Worm (Caenorhabditis elegans) whole organism, L3 larva: ENCODE data around the gene try-1.
"Not testable (repeated sequence)": the region's sequence is repeated elsewhere in the genome, so short reads cannot be mapped to it uniquely, and the experiment has no call there.

ENCODE experiments used
- R02D3.7 ChIP-seq: fragments of 150-350 bp; optimal IDR thresholded peaks from 2 replicates; lab custom pipeline; 2014; ENCODE audit warnings: missing biosample characterization, missing genetic modification characterization
- ama-1 ChIP-seq: fragments of 150-350 bp; optimal IDR thresholded peaks from 2 replicates; lab custom pipeline; 2018
- ceh-28 ChIP-seq: fragments of 150-350 bp; optimal IDR thresholded peaks from 2 replicates; lab custom pipeline; 2014; ENCODE audit warnings: missing biosample characterization, missing genetic modification reagents, missing genetic modification characterization
- ceh-82 ChIP-seq: fragments of 150-350 bp; optimal IDR thresholded peaks from 2 replicates; lab custom pipeline; 2014; ENCODE audit warnings: missing biosample characterization, missing genetic modification characterization
- daf-12 ChIP-seq: fragments of 150-350 bp; optimal IDR thresholded peaks from 2 replicates; lab custom pipeline; 2014; ENCODE audit warnings: missing biosample characterization, missing genetic modification reagents, missing genetic modification characterization
- elt-2 ChIP-seq: sonication (generic microtip); optimal IDR thresholded peaks from 2 replicates; lab custom pipeline; 2016; ENCODE audit warnings: missing genetic modification reagents, mild to moderate bottlenecking, missing genetic modification characterization, missing compliant biosample characterization
- fkh-2 ChIP-seq: fragments of 150-350 bp; optimal IDR thresholded peaks from 2 replicates; lab custom pipeline; 2014; ENCODE audit warnings: missing biosample characterization, missing genetic modification reagents, missing genetic modification characterization
- fos-1 ChIP-seq: fragments of 150-350 bp; optimal IDR thresholded peaks from 2 replicates; lab custom pipeline; 2014; ENCODE audit warnings: missing biosample characterization, missing genetic modification characterization
- hmg-11 ChIP-seq: sonication (generic microtip); optimal IDR thresholded peaks from 2 replicates; lab custom pipeline; 2016; ENCODE audit warnings: missing genetic modification characterization, missing compliant biosample characterization
- jun-1 ChIP-seq: fragments of 150-350 bp; optimal IDR thresholded peaks from 2 replicates; lab custom pipeline; 2014; ENCODE audit warnings: missing biosample characterization, missing genetic modification reagents, missing genetic modification characterization
- lin-15B ChIP-seq: fragments of 150-350 bp; optimal IDR thresholded peaks from 2 replicates; lab custom pipeline; 2014; ENCODE audit warnings: missing biosample characterization, missing genetic modification characterization
- lin-39 ChIP-seq: fragments of 150-350 bp; optimal IDR thresholded peaks from 2 replicates; lab custom pipeline; 2018; ENCODE audit warnings: missing biosample characterization, missing genetic modification reagents, missing genetic modification characterization
- nfya-1 ChIP-seq: sonication (generic microtip); optimal IDR thresholded peaks from 2 replicates; lab custom pipeline; 2017; ENCODE audit warnings: missing genetic modification characterization, mild to moderate bottlenecking, missing compliant biosample characterization, antibody characterized with exemption, moderate library complexity; ENCODE audit not compliant: insufficient read depth
- nhr-12 ChIP-seq: fragments of 150-350 bp; optimal IDR thresholded peaks from 2 replicates; lab custom pipeline; 2014; ENCODE audit warnings: missing biosample characterization, missing genetic modification characterization
- nhr-237 ChIP-seq: fragments of 150-350 bp; optimal IDR thresholded peaks from 2 replicates; lab custom pipeline; 2014; ENCODE audit warnings: missing biosample characterization, missing genetic modification characterization
- nhr-25 ChIP-seq: sonication (generic microtip); optimal IDR thresholded peaks from 2 replicates; lab custom pipeline; 2017; ENCODE audit warnings: missing biosample characterization, missing genetic modification characterization
- nhr-28 ChIP-seq: fragments of 150-350 bp; optimal IDR thresholded peaks from 2 replicates; lab custom pipeline; 2014; ENCODE audit warnings: missing biosample characterization, missing genetic modification characterization
- nhr-76 ChIP-seq: fragments of 150-350 bp; sonication (generic microtip); optimal IDR thresholded peaks from 5 replicates; lab custom pipeline; 2014; ENCODE audit warnings: missing biosample characterization, missing genetic modification characterization
- pha-4 ChIP-seq: fragments of 150-350 bp; optimal IDR thresholded peaks from 2 replicates; lab custom pipeline; 2014; ENCODE audit warnings: missing biosample characterization, missing genetic modification reagents, missing genetic modification characterization
- pqm-1 ChIP-seq: fragments of 150-350 bp; optimal IDR thresholded peaks from 2 replicates; lab custom pipeline; 2017; ENCODE audit warnings: missing biosample characterization, missing genetic modification characterization, inconsistent platforms
- tbx-2 ChIP-seq: sonication (generic microtip); optimal IDR thresholded peaks from 2 replicates; lab custom pipeline; 2016; ENCODE audit warnings: mild to moderate bottlenecking, missing genetic modification characterization, missing compliant biosample characterization
- unc-39 ChIP-seq: sonication (generic microtip); optimal IDR thresholded peaks from 4 replicates; lab custom pipeline; 2017; ENCODE audit warnings: missing biosample characterization, missing genetic modification characterization
- unc-62 ChIP-seq: fragments of 150-350 bp; sonication (generic microtip); optimal IDR thresholded peaks from 4 replicates; lab custom pipeline; 2014; ENCODE audit warnings: missing biosample characterization, missing genetic modification reagents, missing genetic modification characterization
- zag-1 ChIP-seq: fragments of 150-350 bp; optimal IDR thresholded peaks from 2 replicates; lab custom pipeline; 2014; ENCODE audit warnings: missing biosample characterization, missing genetic modification characterization

Gene try-1

ce11 chrII:4903696-4904095, 45.6 kb downstream of the try-1 start, which contains the start of gene sgt-1:
Gene sgt-1, minus strand, starts transcription at chrII:4903796.
- TF ChIP-seq nhr-237, fkh-2, lin-39 (tag; lab: Kevin White, UChicago): not testable (repeated sequence)

- TF ChIP-seq ceh-82 (tag; lab: Kevin White, UChicago) = no peak
- TF ChIP-seq unc-39 (tag; lab: Kevin White, UChicago) = no peak
- TF ChIP-seq nhr-28 (tag; lab: Kevin White, UChicago) = no peak
- peak; percentile 64 for TF ChIP-seq elt-2 (tag; lab: Kevin White, UChicago)
- TF ChIP-seq fos-1 = no peak
- TF ChIP-seq ceh-28 (tag; lab: Kevin White, UChicago) = peak; percentile 52
- no peak for TF ChIP-seq unc-62 (GFP tag; lab: Kevin White, UChicago)
- TF ChIP-seq ama-1 = peak; percentile 85
- no peak for TF ChIP-seq pqm-1 (tag; lab: Kevin White, UChicago)
- TF ChIP-seq R02D3.7 = no peak
- TF ChIP-seq hmg-11 (tag; lab: Kevin White, UChicago) = no peak
- TF ChIP-seq nfya-1 (tag; lab: Kevin White, UChicago) = peak; percentile 60
- TF ChIP-seq lin-15B (tag; lab: Kevin White, UChicago) = peak; percentile 33
- no peak for TF ChIP-seq jun-1 (tag; lab: Kevin White, UChicago)
- no peak for TF ChIP-seq nhr-12 (tag; lab: Kevin White, UChicago)
- no peak for TF ChIP-seq tbx-2 (tag; lab: Kevin White, UChicago)
- TF ChIP-seq nhr-25 = peak; percentile 45
- no peak for TF ChIP-seq nhr-76 (tag; lab: Kevin White, UChicago)
- TF ChIP-seq pha-4 (tag; lab: Kevin White, UChicago) = peak; percentile 69
- TF ChIP-seq, all 47 proteins: peak for 7
Measured at ce11 chrII:4902035-4902434, 47.3 kb downstream of the try-1 start, which contains the start of gene R05F9.9. Gene R05F9.9, minus strand, starts transcription at chrII:4902100.

- TF ChIP-seq nhr-237 (tag; lab: Kevin White, UChicago); zag-1 (tag; lab: Kevin White, UChicago); daf-12: not testable (repeated sequence)
Measured at ce11 chrII:4898529-4898928, 50.8 kb downstream of the try-1 start, which contains the start of gene msp-32. Gene msp-32, plus strand, starts transcription at chrII:4898829.
